Fruit fly (Drosophila melanogaster): ENCODE data around the gene CG42570.

DNA sequence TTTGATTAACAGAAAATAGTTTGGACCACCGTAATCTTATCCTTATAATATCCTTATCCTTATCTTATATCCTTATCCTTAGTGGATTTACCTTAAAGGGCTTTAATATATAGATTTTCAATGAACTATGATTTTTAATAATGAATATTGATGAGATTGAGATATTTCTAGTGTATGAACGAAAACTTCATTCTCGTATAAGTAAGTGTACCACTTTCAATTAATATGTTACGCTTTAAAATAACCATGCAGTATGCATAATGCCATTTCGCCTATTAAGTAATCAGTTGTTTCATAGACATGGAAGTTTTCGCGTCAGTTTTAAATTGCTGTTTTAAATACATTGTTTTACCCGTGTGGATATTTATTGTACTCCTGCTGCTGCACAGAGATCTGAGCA, 38.2 kb upstream of the CG42570 start, which contains the start of gene CG7304:
- TF ChIP-seq br (GFP tag; optimal IDR thresholded peaks at IDR 0.05) (no peak), dl (GFP tag; optimal IDR thresholded peaks at IDR 0.05; ENCODE audit: insufficient read depth in 1 of 2, partially characterized antibody in 2 of 2) (no peak), ey (GFP tag; optimal IDR thresholded peaks at IDR 0.05) (no peak), lola (GFP tag; optimal IDR thresholded peaks at IDR 0.05) (no peak), pan (optimal IDR thresholded peaks at IDR 0.05) (no peak), usp (GFP tag; optimal IDR thresholded peaks at IDR 0.05) (no peak), CG9705 (GFP tag; optimal IDR thresholded peaks at IDR 0.05) (no peak), Dfd (GFP tag; optimal IDR thresholded peaks at IDR 0.05) (no peak), brk (GFP tag; optimal IDR thresholded peaks at IDR 0.05) (no peak), Rel (GFP tag; optimal IDR thresholded peaks at IDR 0.05) (no peak), Rel (tag; optimal IDR thresholded peaks at IDR 0.05) (no peak), N (GFP tag; optimal IDR thresholded peaks at IDR 0.05) (no peak), Hr78 (GFP tag; optimal IDR thresholded peaks at IDR 0.05) (no peak), OdsH (GFP tag; optimal IDR thresholded peaks at IDR 0.05) (no peak)
